Worm (Caenorhabditis elegans): ENCODE measurements around the gene B0410.3.
A peak's percentile ranks its signal among the peaks of the same experiment; 100 is the strongest.

Gene B0410.3

DNA sequence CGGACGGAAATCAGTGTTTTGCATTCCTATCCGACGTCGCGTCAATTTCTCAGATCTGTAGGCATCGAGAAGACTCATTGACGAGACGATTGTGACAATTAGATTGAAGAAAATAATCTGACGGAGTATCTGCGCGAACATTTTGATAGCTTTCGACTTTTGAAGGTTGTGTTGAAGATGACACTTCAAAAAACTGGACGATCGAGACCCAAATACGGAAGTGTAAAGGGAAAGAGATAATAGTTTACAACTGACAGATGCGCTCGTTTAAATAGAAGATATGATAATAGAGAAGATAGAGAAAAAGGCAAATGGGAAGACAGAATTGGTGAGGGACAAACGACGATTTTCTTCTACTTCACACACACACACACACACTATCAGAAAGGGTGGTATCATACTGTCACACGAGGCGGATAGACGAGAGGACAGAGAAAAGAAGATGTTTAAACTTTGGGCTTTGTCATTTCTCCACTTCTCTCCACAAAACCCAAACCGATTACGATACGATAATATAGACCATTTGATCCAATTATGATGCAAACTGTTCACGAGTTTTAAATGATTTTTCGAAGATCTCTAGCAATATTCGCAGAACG, at the start of gene B0410.3:
Gene B0410.3, minus strand, starts transcription at position 351 of the 599 bp plus-strand sequence.
- no peak for TF ChIP-seq unc-39 (tag; optimal IDR thresholded peaks at IDR 0.05)
- TF ChIP-seq ZK546.5 (tag; optimal IDR thresholded peaks at IDR 0.05) = no peak
- no peak for TF ChIP-seq mml-1 (tag; optimal IDR thresholded peaks at IDR 0.05)
- TF ChIP-seq zag-1 (tag; optimal IDR thresholded peaks at IDR 0.05) = no peak
- TF ChIP-seq tbx-2 (tag; optimal IDR thresholded peaks at IDR 0.05) = peak; percentile 35
- no peak for TF ChIP-seq snpc-4 (tag; optimal IDR thresholded peaks at IDR 0.05)
- no peak for TF ChIP-seq nhr-28 (tag; optimal IDR thresholded peaks at IDR 0.05)
- peak; percentile 60 for TF ChIP-seq fos-1 (tag; optimal IDR thresholded peaks at IDR 0.05)
- no peak for TF ChIP-seq nhr-237 (tag; optimal IDR thresholded peaks at IDR 0.05)
- TF ChIP-seq nhr-23 (tag; optimal IDR thresholded peaks at IDR 0.05) = peak; percentile 95
- TF ChIP-seq egl-27 (tag; optimal IDR thresholded peaks at IDR 0.05) = no peak
- no peak for TF ChIP-seq lin-39 (tag; optimal IDR thresholded peaks at IDR 0.05)
- peak; percentile 96 for TF ChIP-seq nhr-43 (tag; optimal IDR thresholded peaks at IDR 0.05; ENCODE audit: poor library complexity, severe bottlenecking)
- no peak for TF ChIP-seq sea-2 (GFP tag; optimal IDR thresholded peaks at IDR 0.05)
- TF ChIP-seq ceh-28 (tag; optimal IDR thresholded peaks at IDR 0.05) = peak; percentile 55
- no peak for TF ChIP-seq nhr-67 (tag; optimal IDR thresholded peaks at IDR 0.05)
- no peak for TF ChIP-seq hmg-11 (tag; optimal IDR thresholded peaks at IDR 0.05)
- TF ChIP-seq nhr-12 (tag; optimal IDR thresholded peaks at IDR 0.05) = no peak
- TF ChIP-seq aly-2 (tag; optimal IDR thresholded peaks at IDR 0.05) = no peak
- peak; percentile 10 for TF ChIP-seq nfya-1 (tag; optimal IDR thresholded peaks at IDR 0.05; ENCODE audit: insufficient read depth)
- TF ChIP-seq daf-12 (tag; optimal IDR thresholded peaks at IDR 0.05) = no peak
- TF ChIP-seq pha-4 (tag; optimal IDR thresholded peaks at IDR 0.05) = no peak
- TF ChIP-seq nhr-77 (tag; optimal IDR thresholded peaks at IDR 0.05) = no peak
- TF ChIP-seq fkh-2 (tag; optimal IDR thresholded peaks at IDR 0.05) = no peak
- no peak for TF ChIP-seq ceh-9 (tag; optimal IDR thresholded peaks at IDR 0.05)
- peak; percentile 67 for TF ChIP-seq unc-62 (GFP tag; optimal IDR thresholded peaks at IDR 0.05)
- no peak for TF ChIP-seq jun-1 (tag; optimal IDR thresholded peaks at IDR 0.05)
- no peak for TF ChIP-seq fkh-10 (GFP tag; optimal IDR thresholded peaks at IDR 0.05)
- TF ChIP-seq ztf-4 (tag; optimal IDR thresholded peaks at IDR 0.05) = no peak
- TF ChIP-seq ztf-11 (tag; optimal IDR thresholded peaks at IDR 0.05) = no peak
- TF ChIP-seq elt-1 (tag; optimal IDR thresholded peaks at IDR 0.05) = peak; percentile 76
- TF ChIP-seq eor-1 (tag; optimal IDR thresholded peaks at IDR 0.05) = no peak
- no peak for TF ChIP-seq skn-1 (tag; optimal IDR thresholded peaks at IDR 0.05)
- no peak for TF ChIP-seq elt-2 (tag; optimal IDR thresholded peaks at IDR 0.05)
- TF ChIP-seq nhr-76 (tag; optimal IDR thresholded peaks at IDR 0.05) = peak; percentile 8
- no peak for TF ChIP-seq lsy-12 (tag; optimal IDR thresholded peaks at IDR 0.05)
- TF ChIP-seq nhr-11 (tag; optimal IDR thresholded peaks at IDR 0.05) = no peak
- TF ChIP-seq ceh-82 (tag; optimal IDR thresholded peaks at IDR 0.05) = no peak
- TF ChIP-seq egl-5 (tag; optimal IDR thresholded peaks at IDR 0.05) = no peak
- no peak for TF ChIP-seq lin-15B (tag; optimal IDR thresholded peaks at IDR 0.05)
- TF ChIP-seq ceh-16 (tag; optimal IDR thresholded peaks at IDR 0.05) = no peak
- no peak for TF ChIP-seq R02D3.7 (tag; optimal IDR thresholded peaks at IDR 0.05)
- peak; percentile 89 for TF ChIP-seq ama-1 (optimal IDR thresholded peaks at IDR 0.05)
- peak; percentile 52 for TF ChIP-seq mdl-1 (tag; optimal IDR thresholded peaks at IDR 0.05)
- peak; percentile 64 to 84 (median 74) for TF ChIP-seq elt-3 (tag; optimal IDR thresholded peaks at IDR 0.05)
- TF ChIP-seq pqm-1 (tag; optimal IDR thresholded peaks at IDR 0.05) = no peak
- peak; percentile 89 for TF ChIP-seq nhr-25 (tag; optimal IDR thresholded peaks at IDR 0.05)
